Worm (Caenorhabditis elegans): ENCODE measurements around the gene T10C6.10.
A peak's percentile ranks its signal among the peaks of the same experiment; 100 is the strongest.

The T10C6.10 gene

ce11 chrV:16022600-16022999 lies 13.6 kb upstream of the T10C6.10 start (continued):
- TF ChIP-seq nhr-90 (tag; optimal IDR thresholded peaks at IDR 0.05; ENCODE audit: poor library complexity) (peak; percentile 75), ama-1 (optimal IDR thresholded peaks at IDR 0.05) (no peak), grh-1 (GFP tag; IDR thresholded peaks at IDR 0.05) (no peak), Y116A8C.19 (tag; optimal IDR thresholded peaks at IDR 0.05; ENCODE audit: borderline replicate concordance) (peak; percentile 30), xbp-1 (tag; optimal IDR thresholded peaks at IDR 0.05) (peak; percentile 55), lsy-2 (tag; optimal IDR thresholded peaks at IDR 0.05) (no peak), nhr-11 (tag; optimal IDR thresholded peaks at IDR 0.05) (no peak), fkh-10 (GFP tag; optimal IDR thresholded peaks at IDR 0.05) (no peak), irx-1 (tag; optimal IDR thresholded peaks at IDR 0.05) (peak; percentile 72), sptf-1 (tag; optimal IDR thresholded peaks at IDR 0.05) (no peak), unc-98 (GFP tag; IDR thresholded peaks at IDR 0.05) (peak; percentile 66), swsn-7 (tag; optimal IDR thresholded peaks at IDR 0.05) (peak; percentile 52), tbx-2 (tag; optimal IDR thresholded peaks at IDR 0.05) (no peak), lin-14 (GFP tag; optimal IDR thresholded peaks at IDR 0.05) (no peak), aly-2 (tag; optimal IDR thresholded peaks at IDR 0.05) (no peak), hlh-4 (tag; optimal IDR thresholded peaks at IDR 0.05) (no peak), mab-9 (GFP tag; IDR thresholded peaks at IDR 0.05) (no peak), fkh-8 (tag; optimal IDR thresholded peaks at IDR 0.05) (no peak), ceh-88 (GFP tag; IDR thresholded peaks at IDR 0.05) (no peak), dpl-1 (GFP tag; optimal IDR thresholded peaks at IDR 0.05) (peak; percentile 82 to 91 (median 88)), elt-2 (tag; optimal IDR thresholded peaks at IDR 0.05) (peak; percentile 16), jun-1 (tag; optimal IDR thresholded peaks at IDR 0.05) (no peak), efl-3 (GFP tag; optimal IDR thresholded peaks at IDR 0.05) (no peak), rnt-1 (tag; optimal IDR thresholded peaks at IDR 0.05) (peak; percentile 96), ces-1 (GFP tag; optimal IDR thresholded peaks at IDR 0.05) (no peak), nhr-76 (tag; optimal IDR thresholded peaks at IDR 0.05) (no peak), hlh-17 (GFP tag; optimal IDR thresholded peaks at IDR 0.05; ENCODE audit: borderline replicate concordance) (no peak), alr-1 (tag; optimal IDR thresholded peaks at IDR 0.05; ENCODE audit: borderline replicate concordance) (no peak), lir-3 (tag; optimal IDR thresholded peaks at IDR 0.05; ENCODE audit: poor library complexity) (peak; percentile 84), unc-130 (tag; optimal IDR thresholded peaks at IDR 0.05) (no peak), egl-13 (tag; optimal IDR thresholded peaks at IDR 0.05) (no peak), nhr-77 (tag; optimal IDR thresholded peaks at IDR 0.05) (no peak), dsc-1 (tag; optimal IDR thresholded peaks at IDR 0.05) (peak; percentile 52), ceh-82 (tag; optimal IDR thresholded peaks at IDR 0.05) (peak; percentile 15 to 52 (median 36)), lin-15B (tag; optimal IDR thresholded peaks at IDR 0.05) (no peak), ceh-8 (GFP tag; optimal IDR thresholded peaks at IDR 0.05) (no peak), skn-1 (tag; optimal IDR thresholded peaks at IDR 0.05) (peak; percentile 25), unc-62 (GFP tag; optimal IDR thresholded peaks at IDR 0.05) (no peak), zag-1 (tag; optimal IDR thresholded peaks at IDR 0.05) (no peak), mdl-1 (tag; optimal IDR thresholded peaks at IDR 0.05) (no peak), C34B4.2 (tag; optimal IDR thresholded peaks at IDR 0.05) (no peak), unc-86 (tag; optimal IDR thresholded peaks at IDR 0.05) (no peak), ets-5 (GFP tag; IDR thresholded peaks at IDR 0.05) (no peak), nhr-85 (tag) (peak; percentile 76), lin-13 (GFP tag; optimal IDR thresholded peaks at IDR 0.05) (no peak), efl-1 (optimal IDR thresholded peaks at IDR 0.05) (peak; percentile 92 to 95), efl-1 (GFP tag; optimal IDR thresholded peaks at IDR 0.05 in 1 of 2) (peak; percentile 92 to 99)

All from whole organism, L1 larva.